Fruit fly (Drosophila melanogaster) whole organism, wandering third instar larva: ENCODE data around the gene kni.

Source experiments
- CG9705 ChIP-seq: fragments of 200-800 bp; sonication (Bioruptor generic); optimal IDR thresholded peaks from 2 replicates; lab custom pipeline; 2018; ENCODE audit warnings: missing biosample characterization, mild to moderate bottlenecking, missing genetic modification characterization
- HLH106 ChIP-seq: fragments of 200-800 bp; optimal IDR thresholded peaks from 3 replicates; lab custom pipeline; 2019; ENCODE audit warnings: missing biosample characterization, mild to moderate bottlenecking, missing genetic modification characterization, moderate library complexity
- Hr83 ChIP-seq: fragments of 200-300 bp; sonication (Bioruptor generic); optimal IDR thresholded peaks from 2 replicates; lab custom pipeline; 2016; ENCODE audit warnings: missing biosample characterization, mild to moderate bottlenecking, missing genetic modification characterization, moderate library complexity; ENCODE audit not compliant: poor library complexity, severe bottlenecking
- Myc ChIP-seq: fragments of >200 bp; optimal IDR thresholded peaks from 2 replicates; lab custom pipeline; 2017
- Sp1 ChIP-seq: fragments of 200-800 bp; sonication (Bioruptor generic); optimal IDR thresholded peaks from 3 replicates; lab custom pipeline; 2019; ENCODE audit warnings: missing biosample characterization, mild to moderate bottlenecking, missing genetic modification characterization, moderate library complexity
- br ChIP-seq: fragments of 200-800 bp; sonication (Bioruptor generic); optimal IDR thresholded peaks from 2 replicates; lab custom pipeline; 2016; ENCODE audit warnings: missing biosample characterization, missing genetic modification characterization
- jim ChIP-seq: fragments of 175-275, 200-325 bp; sonication (Bioruptor generic); optimal IDR thresholded peaks from 2 replicates; lab custom pipeline; 2016; ENCODE audit warnings: missing biosample characterization, mild to moderate bottlenecking, missing genetic modification characterization
- pan ChIP-seq: fragments of >200 bp; optimal IDR thresholded peaks from 2 replicates; lab custom pipeline; 2017
- psq ChIP-seq: fragments of 200-800 bp; sonication (Bioruptor generic); optimal IDR thresholded peaks from 3 replicates; lab custom pipeline; 2017; ENCODE audit warnings: missing biosample characterization, mild to moderate bottlenecking, missing genetic modification characterization, moderate library complexity
- tai ChIP-seq: sonication (Bioruptor generic); optimal IDR thresholded peaks from 2 replicates; lab custom pipeline; 2016; ENCODE audit warnings: missing biosample characterization, missing genetic modification characterization
- usp ChIP-seq: fragments of >200 bp; optimal IDR thresholded peaks from 2 replicates; lab custom pipeline; 2017; ENCODE audit warnings: missing biosample characterization, missing genetic modification characterization

- TF ChIP-seq Hr83 (GFP tag; lab: Kevin White, UChicago) (no peak), HLH106 (tag; lab: Kevin White, UChicago) (no peak), Sp1 (no peak), br (GFP tag; lab: Kevin White, UChicago) (no peak), usp (GFP tag; lab: Kevin White, UChicago) (no peak), psq (no peak), CG9705 (GFP tag; lab: Kevin White, UChicago) (no peak), tai (GFP tag; lab: Kevin White, UChicago) (no peak), pan (lab: Kevin White, UChicago) (no peak), Myc (no peak), jim (no peak)
Observed at dm6 chr3L:20734258-20734624, 39.1 kb upstream of the kni start.
